Worm (Caenorhabditis elegans): ENCODE measurements around the gene efr-3.

DNA sequence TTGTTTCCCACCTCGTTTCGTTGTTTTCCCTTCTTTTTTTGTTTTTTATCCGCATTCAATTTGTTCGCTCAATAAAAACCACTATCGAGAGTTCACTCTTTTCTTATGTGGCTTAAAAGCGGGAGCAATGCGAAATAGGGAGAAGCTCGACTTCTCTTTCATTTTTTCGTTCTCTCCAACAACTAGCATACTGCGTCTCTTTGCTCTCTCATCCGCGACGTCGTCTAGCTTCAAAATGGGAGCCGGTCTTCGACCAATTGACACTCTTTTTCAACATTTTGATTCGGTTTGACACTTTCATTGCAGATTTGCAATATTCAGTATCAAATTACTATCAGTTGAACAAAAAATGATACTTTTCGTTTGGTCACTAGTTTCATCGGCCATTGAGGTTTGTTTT, 47.0 kb downstream of the efr-3 start, which contains the start of gene bpl-1:
- no peak for TF ChIP-seq nhr-90 (tag; optimal IDR thresholded peaks at IDR 0.05; ENCODE audit: poor library complexity)
- TF ChIP-seq fos-1 (tag; optimal IDR thresholded peaks at IDR 0.05), result no peak
- no peak for TF ChIP-seq aly-2 (tag; optimal IDR thresholded peaks at IDR 0.05)
- TF ChIP-seq dpl-1 (GFP tag; optimal IDR thresholded peaks at IDR 0.05), result peak in 1 of 3 experiments; percentile 10
- TF ChIP-seq blmp-1 (tag; optimal IDR thresholded peaks at IDR 0.05), result no peak
- no peak for TF ChIP-seq efl-3 (GFP tag; optimal IDR thresholded peaks at IDR 0.05)
- TF ChIP-seq elt-2 (tag; optimal IDR thresholded peaks at IDR 0.05), result no peak
- no peak for TF ChIP-seq unc-62 (GFP tag; optimal IDR thresholded peaks at IDR 0.05)
- TF ChIP-seq ceh-82 (tag; optimal IDR thresholded peaks at IDR 0.05), result peak in 1 of 3 experiments; percentile 2
- no peak for TF ChIP-seq mep-1 (tag; optimal IDR thresholded peaks at IDR 0.05)
- no peak for TF ChIP-seq ces-1 (GFP tag; optimal IDR thresholded peaks at IDR 0.05)

Data from whole organism, L1 larva.